Worm (Caenorhabditis elegans) whole organism, midembryonic: ENCODE measurements around the gene clec-50.

Experiments
- T22C8.4 ChIP-seq: fragments of 200-800 bp; sonication (Bioruptor generic); IDR thresholded peaks from 2 replicates; pipeline ENCODE4 v1.3.6; 2022; ENCODE audit warnings: missing genetic modification characterization, missing compliant biosample characterization
- cog-1 ChIP-seq: sonication (generic microtip); optimal IDR thresholded peaks from 2 replicates; lab custom pipeline; 2016; ENCODE audit warnings: missing genetic modification characterization, missing compliant biosample characterization
- flt-1 ChIP-seq: fragments of 200-800 bp; sonication (Bioruptor generic); IDR thresholded peaks from 2 replicates; pipeline ENCODE4 v1.3.6; 2022; ENCODE audit warnings: missing genetic modification characterization, missing compliant biosample characterization
- klf-2 ChIP-seq: fragments of 200-800 bp; sonication (Bioruptor generic); conservative IDR thresholded peaks from 2 replicates; pipeline ENCODE4 v1.3.6; 2022; ENCODE audit warnings: missing genetic modification reagents, missing genetic modification characterization, missing compliant biosample characterization
- med-1 ChIP-seq: sonication (generic microtip); optimal IDR thresholded peaks from 2 replicates; lab custom pipeline; 2017; ENCODE audit warnings: missing genetic modification characterization, mild to moderate bottlenecking, missing compliant biosample characterization, antibody characterized with exemption, missing genetic modification reagents; ENCODE audit not compliant: insufficient read depth
- ref-1 ChIP-seq: fragments of 200-800 bp; sonication (Bioruptor generic); conservative IDR thresholded peaks from 2 replicates; pipeline ENCODE4 v1.3.6; 2022; ENCODE audit warnings: missing genetic modification reagents, missing genetic modification characterization, missing compliant biosample characterization
- tab-1 ChIP-seq: fragments of 200-800 bp; sonication (Bioruptor generic); IDR thresholded peaks from 2 replicates; pipeline ENCODE4 v1.3.6; 2022; ENCODE audit warnings: missing genetic modification characterization, missing compliant biosample characterization
- ztf-23 ChIP-seq: fragments of 200-800 bp; sonication (Bioruptor generic); IDR thresholded peaks from 2 replicates; pipeline ENCODE4 v1.3.6; 2022; ENCODE audit warnings: missing genetic modification reagents, missing genetic modification characterization, missing compliant biosample characterization
- ztf-29 ChIP-seq: fragments of 200-800 bp; sonication (Bioruptor generic); IDR thresholded peaks from 2 replicates; pipeline ENCODE4 v1.3.6; 2022; ENCODE audit warnings: missing genetic modification reagents, missing genetic modification characterization, missing compliant biosample characterization

- TF ChIP-seq ztf-23 (no peak), cog-1 (tag; lab: Kevin White, UChicago) (no peak), klf-2 (GFP tag; lab: Robert Waterston, UW) (no peak), ztf-29 (GFP tag; lab: Robert Waterston, UW) (no peak), ref-1 (GFP tag; lab: Robert Waterston, UW) (no peak), T22C8.4 (GFP tag; lab: Robert Waterston, UW) (no peak), flt-1 (GFP tag; lab: Robert Waterston, UW) (no peak), med-1 (no peak), tab-1 (no peak)
Measured at ce11 chrV:19728731-19729130, 26.4 kb downstream of the clec-50 start, which contains the start of gene Y116F11A.3.
